Worm (Caenorhabditis elegans) whole organism, young adult: ENCODE results near the gene C49F8.3.

Experiments
- B0261.1 ChIP-seq: sonication (generic microtip); optimal IDR thresholded peaks from 2 replicates; lab custom pipeline; 2016; ENCODE audit warnings: mild to moderate bottlenecking, missing genetic modification characterization, moderate library complexity, missing compliant biosample characterization
- F23B12.7 ChIP-seq: sonication (generic microtip); optimal IDR thresholded peaks from 2 replicates; lab custom pipeline; 2017; ENCODE audit warnings: missing genetic modification characterization, mild to moderate bottlenecking, missing compliant biosample characterization, antibody characterized with exemption, moderate library complexity; ENCODE audit not compliant: insufficient read depth
- F37B4.10 ChIP-seq: fragments of 200-800 bp; sonication (Bioruptor generic); IDR thresholded peaks from 2 replicates; pipeline ENCODE4 v1.3.6; 2022; ENCODE audit warnings: missing genetic modification characterization, missing compliant biosample characterization
- F52B5.7 ChIP-seq: sonication (generic microtip); optimal IDR thresholded peaks from 2 replicates; lab custom pipeline; 2016; ENCODE audit warnings: mild to moderate bottlenecking, missing genetic modification characterization, missing compliant biosample characterization
- T07F8.4 ChIP-seq: sonication (generic microtip); optimal IDR thresholded peaks from 2 replicates; lab custom pipeline; 2016; ENCODE audit warnings: mild to moderate bottlenecking, missing genetic modification characterization, moderate library complexity, missing compliant biosample characterization
- Y67H2A.10 ChIP-seq: fragments of 200-800 bp; sonication (Bioruptor generic); conservative IDR thresholded peaks from 2 replicates; pipeline ENCODE4 v1.3.6; 2022; ENCODE audit warnings: missing genetic modification reagents, missing genetic modification characterization, missing compliant biosample characterization
- Y79H2A.3 ChIP-seq: fragments of 200-800 bp; sonication (Bioruptor generic); conservative IDR thresholded peaks from 2 replicates; pipeline ENCODE4 v1.3.6; 2022; ENCODE audit warnings: missing genetic modification reagents, missing genetic modification characterization, missing compliant biosample characterization
- Y95B8A.8 ChIP-seq: fragments of 200-800 bp; sonication (Bioruptor generic); IDR thresholded peaks from 2 replicates; pipeline ENCODE4 v1.3.6; 2022; ENCODE audit warnings: missing genetic modification reagents, missing genetic modification characterization, missing compliant biosample characterization
- ZK185.1 ChIP-seq: sonication (generic microtip); optimal IDR thresholded peaks from 2 replicates; lab custom pipeline; 2016; ENCODE audit warnings: mild to moderate bottlenecking, missing genetic modification characterization, missing compliant biosample characterization; ENCODE audit not compliant: poor library complexity, severe bottlenecking
- aptf-2 ChIP-seq: fragments of 200-800 bp; sonication (Bioruptor generic); conservative IDR thresholded peaks from 2 replicates; pipeline ENCODE4 v1.3.6; 2022; ENCODE audit warnings: missing genetic modification reagents, missing genetic modification characterization, missing compliant biosample characterization
- aptf-3 ChIP-seq: fragments of 200-800 bp; sonication (Bioruptor generic); IDR thresholded peaks from 2 replicates; pipeline ENCODE4 v1.3.6; 2022; ENCODE audit warnings: missing genetic modification characterization, missing compliant biosample characterization
- atf-7 ChIP-seq: sonication (generic microtip); optimal IDR thresholded peaks from 2 replicates; lab custom pipeline; 2017; ENCODE audit warnings: mild to moderate bottlenecking, missing genetic modification characterization, missing compliant biosample characterization
- athp-1 ChIP-seq: sonication (generic microtip); optimal IDR thresholded peaks from 2 replicates; lab custom pipeline; 2017; ENCODE audit warnings: mild to moderate bottlenecking, missing genetic modification characterization, missing compliant biosample characterization
- attf-3 ChIP-seq: fragments of 200-800 bp; sonication (Bioruptor generic); conservative IDR thresholded peaks from 2 replicates; pipeline ENCODE4 v1.3.6; 2022; ENCODE audit warnings: missing genetic modification reagents, missing genetic modification characterization, missing compliant biosample characterization
- bed-1 ChIP-seq: fragments of 200-800 bp; sonication (Bioruptor generic); IDR thresholded peaks from 2 replicates; pipeline ENCODE4 v1.3.6; 2022; ENCODE audit warnings: missing genetic modification reagents, missing genetic modification characterization, missing compliant biosample characterization
- ccch-3 ChIP-seq: fragments of 200-800 bp; sonication (Bioruptor generic); optimal IDR thresholded peaks from 2 replicates; lab custom pipeline; 2018; ENCODE audit warnings: mild to moderate bottlenecking, missing genetic modification characterization, missing compliant biosample characterization
- cebp-1 ChIP-seq, 2 experiments: fragments of 200-800 bp in 1 of 2; sonication (Bioruptor generic) in 1 of 2; sonication (generic microtip) in 1 of 2; IDR thresholded peaks in 1 of 2; optimal IDR thresholded peaks in 1 of 2; 2 replicates each; pipeline versions ENCODE4 v1.3.6 to Lab custom; 2017 to 2022; ENCODE audit warnings: missing compliant biosample characterization in 2 of 2, missing genetic modification characterization in 2 of 2, mild to moderate bottlenecking in 1 of 2, missing genetic modification reagents in 1 of 2, moderate library complexity in 1 of 2
- cebp-2 ChIP-seq: fragments of 200-800 bp; sonication (Bioruptor generic); IDR thresholded peaks from 2 replicates; pipeline ENCODE4 v1.3.6; 2022; ENCODE audit warnings: missing genetic modification characterization, missing compliant biosample characterization
- ceh-40 ChIP-seq: fragments of 200-800 bp; sonication (Bioruptor generic); IDR thresholded peaks from 2 replicates; pipeline ENCODE4 v1.3.6; 2022; ENCODE audit warnings: missing genetic modification characterization, missing compliant biosample characterization
- ceh-58 ChIP-seq: fragments of 200-800 bp; sonication (Bioruptor generic); IDR thresholded peaks from 2 replicates; pipeline ENCODE4 v1.3.6; 2022; ENCODE audit warnings: missing genetic modification characterization, missing compliant biosample characterization
- ceh-79 ChIP-seq: sonication (generic microtip); optimal IDR thresholded peaks from 2 replicates; lab custom pipeline; 2017; ENCODE audit warnings: mild to moderate bottlenecking, missing genetic modification characterization, missing compliant biosample characterization
- dpl-1 ChIP-seq: fragments of 150-350 bp; optimal IDR thresholded peaks from 2 replicates; lab custom pipeline; 2014; ENCODE audit warnings: missing biosample characterization, missing genetic modification reagents, missing genetic modification characterization
- ekl-4 ChIP-seq: fragments of 200-800 bp; sonication (Bioruptor generic); IDR thresholded peaks from 2 replicates; pipeline ENCODE4 v1.3.6; 2022; ENCODE audit warnings: missing genetic modification reagents, missing genetic modification characterization, missing compliant biosample characterization
- fkh-3 ChIP-seq: sonication (generic microtip); optimal IDR thresholded peaks from 2 replicates; lab custom pipeline; 2016; ENCODE audit warnings: mild to moderate bottlenecking, missing genetic modification characterization, missing compliant biosample characterization
- gei-17 ChIP-seq: fragments of 200-800 bp; sonication (Bioruptor generic); optimal IDR thresholded peaks from 2 replicates; lab custom pipeline; 2018; ENCODE audit warnings: mild to moderate bottlenecking, missing genetic modification characterization, missing compliant biosample characterization
- him-1 ChIP-seq: sonication (generic microtip); optimal IDR thresholded peaks from 2 replicates; lab custom pipeline; 2016; ENCODE audit warnings: missing genotype, missing genetic modification reagents, missing genetic modification characterization, missing compliant biosample characterization
- hlh-12 ChIP-seq: sonication (generic microtip); optimal IDR thresholded peaks from 2 replicates; lab custom pipeline; 2016; ENCODE audit warnings: missing genetic modification characterization, missing compliant biosample characterization
- hmg-1.2 ChIP-seq: fragments of 200-800 bp; sonication (Bioruptor generic); IDR thresholded peaks from 2 replicates; pipeline ENCODE4 v1.3.6; 2022; ENCODE audit warnings: missing genetic modification reagents, missing genetic modification characterization, missing compliant biosample characterization
- hrde-1 ChIP-seq: sonication (generic microtip); optimal IDR thresholded peaks from 2 replicates; lab custom pipeline; 2016; ENCODE audit warnings: missing genetic modification characterization, mild to moderate bottlenecking, missing compliant biosample characterization, moderate library complexity, missing genotype, missing genetic modification reagents, borderline replicate concordance
- lin-26 ChIP-seq: fragments of 200-800 bp; sonication (Bioruptor generic); IDR thresholded peaks from 2 replicates; pipeline ENCODE4 v1.3.6; 2022; ENCODE audit warnings: missing genetic modification reagents, missing genetic modification characterization, missing compliant biosample characterization
- lin-40 ChIP-seq: sonication (generic microtip); optimal IDR thresholded peaks from 2 replicates; lab custom pipeline; 2016; ENCODE audit warnings: missing genetic modification characterization, mild to moderate bottlenecking, missing compliant biosample characterization, missing genotype, missing genetic modification reagents
- lir-1 ChIP-seq: fragments of 200-800 bp; sonication (Bioruptor generic); conservative IDR thresholded peaks from 2 replicates; pipeline ENCODE4 v1.3.6; 2022; ENCODE audit warnings: missing genetic modification reagents, missing genetic modification characterization, missing compliant biosample characterization
- lsl-1 ChIP-seq: fragments of 200-800 bp; sonication (Bioruptor generic); optimal IDR thresholded peaks from 2 replicates; lab custom pipeline; 2018; ENCODE audit warnings: mild to moderate bottlenecking, missing genetic modification characterization, moderate library complexity, missing compliant biosample characterization
- madf-10 ChIP-seq: sonication (generic microtip); optimal IDR thresholded peaks from 2 replicates; lab custom pipeline; 2016; ENCODE audit warnings: mild to moderate bottlenecking, missing genetic modification characterization, missing compliant biosample characterization
- madf-6 ChIP-seq: fragments of 200-800 bp; sonication (Bioruptor generic); IDR thresholded peaks from 2 replicates; pipeline ENCODE4 v1.3.6; 2022; ENCODE audit warnings: missing genetic modification reagents, missing genetic modification characterization, missing compliant biosample characterization
- mcd-1 ChIP-seq: fragments of 200-800 bp; sonication (Bioruptor generic); IDR thresholded peaks from 2 replicates; pipeline ENCODE4 v1.3.6; 2022; ENCODE audit warnings: missing genetic modification reagents, missing genetic modification characterization, missing compliant biosample characterization
- mel-28 ChIP-seq: sonication (generic microtip); optimal IDR thresholded peaks from 2 replicates; lab custom pipeline; 2016; ENCODE audit warnings: borderline replicate concordance, mild to moderate bottlenecking, missing genetic modification characterization, missing compliant biosample characterization
- mes-4 ChIP-seq: sonication (generic microtip); optimal IDR thresholded peaks from 2 replicates; lab custom pipeline; 2016; ENCODE audit warnings: missing genotype, missing genetic modification characterization, missing compliant biosample characterization
- mxl-1 ChIP-seq: sonication (generic microtip); optimal IDR thresholded peaks from 2 replicates; lab custom pipeline; 2016; ENCODE audit warnings: missing genetic modification characterization, missing compliant biosample characterization
- nhr-120 ChIP-seq: fragments of 200-800 bp; sonication (Bioruptor generic); IDR thresholded peaks from 2 replicates; pipeline ENCODE4 v1.3.6; 2022; ENCODE audit warnings: missing genetic modification characterization, missing compliant biosample characterization
- pbrm-1 ChIP-seq: fragments of 200-800 bp; sonication (Bioruptor generic); IDR thresholded peaks from 2 replicates; pipeline ENCODE4 v1.3.6; 2022; ENCODE audit warnings: missing genetic modification reagents, missing genetic modification characterization, missing compliant biosample characterization
- rpc-1 ChIP-seq, 2 experiments: fragments of 150-350 bp in 1 of 2; sonication (generic microtip) in 1 of 2; optimal IDR thresholded peaks; 2 replicates each; lab custom pipeline; 2014 to 2018; ENCODE audit warnings: missing biosample characterization in 1 of 2, missing genetic modification characterization in 1 of 2, missing genetic modification reagents in 1 of 2, missing genotype in 1 of 2
- sea-2 ChIP-seq: fragments of 200-800 bp; sonication (Bioruptor generic); IDR thresholded peaks from 2 replicates; pipeline ENCODE4 v1.3.6; 2022; ENCODE audit warnings: missing genetic modification characterization, missing compliant biosample characterization
- sptf-2 ChIP-seq: fragments of 200-800 bp; sonication (Bioruptor generic); optimal IDR thresholded peaks from 2 replicates; lab custom pipeline; 2018; ENCODE audit warnings: mild to moderate bottlenecking, missing genetic modification characterization, missing compliant biosample characterization
- tbx-9 ChIP-seq: sonication (generic microtip); optimal IDR thresholded peaks from 2 replicates; lab custom pipeline; 2016; ENCODE audit warnings: borderline replicate concordance, missing genetic modification characterization, inconsistent platforms, missing compliant biosample characterization
- unc-130 ChIP-seq: sonication (generic microtip); optimal IDR thresholded peaks from 2 replicates; lab custom pipeline; 2016; ENCODE audit warnings: missing genetic modification reagents, missing genetic modification characterization, missing compliant biosample characterization
- unc-62 ChIP-seq: fragments of 150-350 bp; optimal IDR thresholded peaks from 2 replicates; lab custom pipeline; 2014; ENCODE audit warnings: missing biosample characterization, missing genetic modification reagents, missing genetic modification characterization
- ztf-18 ChIP-seq: sonication (generic microtip); optimal IDR thresholded peaks from 2 replicates; lab custom pipeline; 2016; ENCODE audit warnings: missing genotype, mild to moderate bottlenecking, missing genetic modification characterization, missing compliant biosample characterization
- ztf-6 ChIP-seq: fragments of 200-800 bp; sonication (Bioruptor generic); IDR thresholded peaks from 2 replicates; pipeline ENCODE4 v1.3.6; 2022; ENCODE audit warnings: missing genetic modification reagents, missing genetic modification characterization, missing compliant biosample characterization

Gene C49F8.3

DNA sequence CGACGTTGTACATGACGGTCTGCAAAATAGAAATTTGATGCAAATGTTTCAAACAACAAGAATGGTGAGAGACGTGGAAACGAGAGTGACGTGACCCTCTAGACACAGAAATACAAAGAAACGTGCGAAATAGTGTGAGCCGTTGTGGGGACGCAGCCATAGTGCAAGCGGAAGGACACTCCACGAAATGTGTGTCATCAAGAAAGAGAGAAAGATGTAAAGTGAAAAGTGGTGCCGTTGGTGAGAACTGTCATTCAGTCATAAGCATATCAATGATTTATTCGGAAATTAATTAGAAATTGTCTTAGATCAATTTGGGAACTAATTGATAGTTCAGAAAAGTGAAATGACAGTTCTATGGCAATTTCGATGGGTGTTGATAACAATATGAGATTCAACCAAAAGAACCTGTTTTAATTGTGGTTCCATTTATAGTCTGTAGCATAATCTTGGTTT, 32.6 kb upstream of the C49F8.3 start, which contains the start of gene C29F7.3 (continued):
- TF ChIP-seq B0261.1 (tag; lab: Kevin White, UChicago) = no peak
- no peak for TF ChIP-seq nhr-120
- no peak for TF ChIP-seq aptf-2 (GFP tag; lab: Robert Waterston, UW)
- no peak for TF ChIP-seq F37B4.10 (GFP tag; lab: Robert Waterston, UW)
- TF ChIP-seq madf-6 = no peak
- no peak for TF ChIP-seq lsl-1 (GFP tag; lab: Kevin White, UChicago)
- no peak for TF ChIP-seq F52B5.7 (tag; lab: Kevin White, UChicago)
- TF ChIP-seq mes-4 = no peak
- no peak for TF ChIP-seq ceh-58 (GFP tag; lab: Robert Waterston, UW)
- TF ChIP-seq Y79H2A.3 (GFP tag; lab: Robert Waterston, UW) = no peak
- peak; percentile 46 for TF ChIP-seq unc-62 (GFP tag; lab: Kevin White, UChicago)
- no peak for TF ChIP-seq sea-2 (GFP tag; lab: Robert Waterston, UW)
- no peak for TF ChIP-seq pbrm-1 (GFP tag; lab: Robert Waterston, UW)
- TF ChIP-seq ztf-18 (tag; lab: Kevin White, UChicago) = no peak
- TF ChIP-seq ceh-79 (tag; lab: Kevin White, UChicago) = no peak
- TF ChIP-seq sptf-2 (GFP tag; lab: Kevin White, UChicago) = no peak
- TF ChIP-seq rpc-1 (optimal IDR thresholded peaks at IDR 0.05; lab: Kevin White, UChicago) = no peak
- TF ChIP-seq rpc-1 (tag; optimal IDR thresholded peaks at IDR 0.05; lab: Kevin White, UChicago) = no peak
- no peak for TF ChIP-seq cebp-1 (GFP tag; IDR thresholded peaks at IDR 0.05; lab: Robert Waterston, UW)
- TF ChIP-seq cebp-1 (tag; optimal IDR thresholded peaks at IDR 0.05; lab: Kevin White, UChicago) = no peak
- no peak for TF ChIP-seq dpl-1 (GFP tag; lab: Kevin White, UChicago)
- no peak for TF ChIP-seq athp-1 (tag; lab: Kevin White, UChicago)
- no peak for TF ChIP-seq ztf-6
- TF ChIP-seq aptf-3 (GFP tag; lab: Robert Waterston, UW) = no peak
- TF ChIP-seq mxl-1 (tag; lab: Kevin White, UChicago) = no peak
- TF ChIP-seq unc-130 (GFP tag; lab: Kevin White, UChicago) = no peak
- TF ChIP-seq fkh-3 (tag; lab: Kevin White, UChicago) = no peak
- peak; percentile 15 for TF ChIP-seq F23B12.7 (tag; lab: Kevin White, UChicago)
- TF ChIP-seq mel-28 (tag; lab: Kevin White, UChicago) = no peak
- no peak for TF ChIP-seq attf-3
- TF ChIP-seq ceh-40 (GFP tag; lab: Robert Waterston, UW) = no peak
- TF ChIP-seq mcd-1 = no peak
- TF ChIP-seq lir-1 (GFP tag; lab: Robert Waterston, UW) = no peak
- no peak for TF ChIP-seq lin-26 (GFP tag; lab: Robert Waterston, UW)
- peak; percentile 20 for TF ChIP-seq ZK185.1 (tag; lab: Kevin White, UChicago)
- TF ChIP-seq atf-7 (tag; lab: Kevin White, UChicago) = peak; percentile 23
- no peak for TF ChIP-seq gei-17
- TF ChIP-seq madf-10 (tag; lab: Kevin White, UChicago) = peak; percentile 49
- no peak for TF ChIP-seq T07F8.4 (tag; lab: Kevin White, UChicago)
- no peak for TF ChIP-seq hrde-1 (tag; lab: Kevin White, UChicago)
- TF ChIP-seq bed-1 (GFP tag; lab: Robert Waterston, UW) = no peak
- no peak for TF ChIP-seq cebp-2 (GFP tag; lab: Robert Waterston, UW)
- no peak for TF ChIP-seq tbx-9
- TF ChIP-seq ccch-3 (GFP tag; lab: Kevin White, UChicago) = no peak
- TF ChIP-seq Y95B8A.8 = no peak
- TF ChIP-seq Y67H2A.10 (GFP tag; lab: Robert Waterston, UW) = no peak
- TF ChIP-seq hlh-12 (tag; lab: Kevin White, UChicago) = no peak
- TF ChIP-seq lin-40 (tag; lab: Kevin White, UChicago) = peak; percentile 78
- no peak for TF ChIP-seq him-1 (tag; lab: Kevin White, UChicago)
- TF ChIP-seq ekl-4 (GFP tag; lab: Robert Waterston, UW) = no peak
- TF ChIP-seq hmg-1.2 (GFP tag; lab: Robert Waterston, UW) = peak; percentile 58; the same call in 1 of the 2 replicates
